Fruit fly (Drosophila melanogaster): ENCODE data around the gene grp.

DNA sequence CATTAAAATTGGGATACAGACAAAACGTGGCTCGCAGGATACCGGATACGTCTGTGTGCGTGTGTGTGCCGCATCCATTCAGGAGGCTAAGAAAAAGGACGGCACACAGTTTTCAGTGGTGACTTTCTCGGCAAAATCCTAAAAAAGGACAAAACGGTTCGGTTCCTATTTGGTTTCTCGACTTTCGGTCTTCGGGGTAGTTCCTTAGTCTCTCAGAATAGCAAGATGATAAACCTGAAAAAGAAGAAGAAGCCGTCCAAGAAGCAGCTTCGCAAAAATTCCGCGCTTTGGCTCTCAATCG is 5.7 kb downstream of the grp start:
- no peak for TF ChIP-seq pb (GFP tag; optimal IDR thresholded peaks at IDR 0.05)
- TF ChIP-seq grau (tag; optimal IDR thresholded peaks at IDR 0.05): no peak
- TF ChIP-seq Hmr (GFP tag; optimal IDR thresholded peaks at IDR 0.05): no peak
- no peak for TF ChIP-seq zen (tag; optimal IDR thresholded peaks at IDR 0.05)
- TF ChIP-seq tll (GFP tag; optimal IDR thresholded peaks at IDR 0.05): no peak
- TF ChIP-seq gfzf (GFP tag; optimal IDR thresholded peaks at IDR 0.05): peak; percentile 27
- TF ChIP-seq Nf-YB (GFP tag; optimal IDR thresholded peaks at IDR 0.05): no peak
- TF ChIP-seq Hsf (GFP tag; optimal IDR thresholded peaks at IDR 0.05): no peak
- no peak for TF ChIP-seq CG9817 (tag; optimal IDR thresholded peaks at IDR 0.05)
- no peak for TF ChIP-seq Atf3 (GFP tag; optimal IDR thresholded peaks at IDR 0.05)
